Worm (Caenorhabditis elegans): Measurements from ENCODE around the gene Y48A6B.8.

DNA sequence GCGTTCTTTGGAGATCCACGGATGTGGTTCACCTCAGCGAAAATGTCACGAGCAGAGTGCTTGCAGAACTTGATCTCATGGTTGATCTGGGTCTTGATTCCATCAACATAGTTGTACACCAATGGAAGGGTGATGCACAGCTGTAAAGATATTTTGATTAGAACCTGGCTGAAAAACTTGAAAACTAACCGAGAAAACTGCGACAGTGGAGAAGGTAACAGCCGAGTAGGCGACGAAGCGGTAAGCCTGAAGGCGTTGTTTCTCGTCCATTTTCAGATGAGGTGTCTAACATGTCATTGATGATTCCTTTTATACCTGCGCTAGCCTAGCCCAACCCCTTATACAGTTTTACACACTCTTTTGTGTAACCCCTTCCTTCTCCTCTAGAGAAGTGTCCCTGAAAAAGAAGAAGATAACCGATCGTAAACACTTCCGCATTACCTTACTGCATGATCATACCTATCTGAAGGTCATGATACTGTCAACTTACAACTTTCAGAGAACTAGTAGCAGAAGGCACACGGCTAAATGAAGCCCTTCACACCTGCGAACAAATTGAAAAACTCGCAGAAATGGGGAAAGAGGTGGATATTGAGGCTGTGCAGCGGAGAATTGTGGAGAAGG is 41.6 kb downstream of the Y48A6B.8 start, which contains the start of gene col-94:
- no peak for TF ChIP-seq ztf-11 (tag; optimal IDR thresholded peaks at IDR 0.05)
- peak; percentile 27 for TF ChIP-seq crh-2 (tag; optimal IDR thresholded peaks at IDR 0.05)
- no peak for TF ChIP-seq aly-2 (tag; optimal IDR thresholded peaks at IDR 0.05)
- no peak for TF ChIP-seq skn-1 (tag; optimal IDR thresholded peaks at IDR 0.05)
- TF ChIP-seq lsy-2 (tag; optimal IDR thresholded peaks at IDR 0.05) = no peak
- no peak for TF ChIP-seq unc-39 (tag; optimal IDR thresholded peaks at IDR 0.05)
- TF ChIP-seq lin-39 (tag; optimal IDR thresholded peaks at IDR 0.05) = no peak
- TF ChIP-seq peb-1 (tag; optimal IDR thresholded peaks at IDR 0.05) = no peak

Data from whole organism, L2 larva.